Worm (Caenorhabditis elegans) whole organism, late embryonic: ENCODE results near the gene F01D5.7.

Experiments used
- elt-4 ChIP-seq: sonication (generic microtip); optimal IDR thresholded peaks from 2 replicates; lab custom pipeline; 2016; ENCODE audit warnings: missing genetic modification characterization, missing compliant biosample characterization
- rnt-1 ChIP-seq: sonication (generic microtip); optimal IDR thresholded peaks from 2 replicates; lab custom pipeline; 2016; ENCODE audit warnings: missing genetic modification characterization, missing compliant biosample characterization

DNA sequence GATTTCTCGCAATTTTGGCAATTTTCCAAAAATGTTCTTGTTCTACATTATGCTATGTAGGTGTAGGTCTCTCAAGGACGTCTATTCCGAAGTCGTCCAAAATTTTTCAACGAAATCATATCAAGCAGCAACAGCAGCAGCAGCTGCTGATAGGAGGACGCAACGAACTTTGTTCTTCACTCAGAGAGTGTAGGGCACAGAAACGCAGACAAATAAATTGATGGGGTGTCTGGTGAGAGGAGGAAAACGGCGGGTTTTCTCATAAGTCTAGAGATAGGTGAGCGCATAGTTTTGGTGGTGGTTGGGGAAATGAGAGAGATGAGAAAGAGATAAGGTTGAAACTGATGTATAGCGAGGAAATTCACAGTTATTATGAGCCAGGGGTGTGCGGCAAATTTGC, 40.6 kb downstream of the F01D5.7 start:
- TF ChIP-seq elt-4 (tag; lab: Kevin White, UChicago) (no peak), rnt-1 (tag; lab: Kevin White, UChicago) (peak; percentile 48)
